Fruit fly (Drosophila melanogaster) whole organism, pupa: ENCODE measurements around the gene ssp2.

Source experiments
- CG10348 ChIP-seq: fragments of 200-800 bp; sonication (Bioruptor generic); IDR thresholded peaks from 2 replicates; pipeline ENCODE4 v1.3.6; 2022; ENCODE audit warnings: missing biosample characterization, missing genetic modification characterization
- CG12605 ChIP-seq: fragments of 200-800 bp; sonication (Bioruptor generic); IDR thresholded peaks from 2 replicates; pipeline ENCODE4 v1.3.6; 2022; ENCODE audit warnings: missing biosample characterization, missing genetic modification characterization
- CG13204 ChIP-seq: fragments of 200-800 bp; sonication (Bioruptor generic); optimal IDR thresholded peaks from 2 replicates; lab custom pipeline; 2018; ENCODE audit warnings: missing biosample characterization, mild to moderate bottlenecking, missing genetic modification characterization, moderate library complexity
- CG14655 ChIP-seq: fragments of 200-800 bp; sonication (Bioruptor generic); optimal IDR thresholded peaks from 3 replicates; lab custom pipeline; 2017; ENCODE audit warnings: mild to moderate bottlenecking, missing biosample characterization, missing genetic modification reagents, missing genetic modification characterization
- CG15710 ChIP-seq: fragments of 200-800 bp; sonication (Bioruptor generic); optimal IDR thresholded peaks from 2 replicates; lab custom pipeline; 2018; ENCODE audit warnings: missing biosample characterization, mild to moderate bottlenecking, missing genetic modification characterization, moderate library complexity
- CG17806 ChIP-seq: fragments of 200-800 bp; sonication (Bioruptor generic); optimal IDR thresholded peaks from 2 replicates; lab custom pipeline; 2018; ENCODE audit warnings: missing biosample characterization, mild to moderate bottlenecking, missing genetic modification characterization, moderate library complexity
- CG32121 ChIP-seq: fragments of 200-800 bp; sonication (Bioruptor generic); IDR thresholded peaks from 2 replicates; pipeline ENCODE4 v1.3.6; 2022; ENCODE audit warnings: missing biosample characterization, missing genetic modification characterization
- CG34367 ChIP-seq: fragments of 200-800 bp; sonication (Bioruptor generic); optimal IDR thresholded peaks from 2 replicates; lab custom pipeline; 2018; ENCODE audit warnings: missing biosample characterization, mild to moderate bottlenecking, missing genetic modification characterization
- CG4496 ChIP-seq: fragments of 200-800 bp; sonication (Bioruptor generic); IDR thresholded peaks from 3 replicates; pipeline ENCODE4 v1.3.6; 2022; ENCODE audit warnings: missing biosample characterization, missing genetic modification characterization
- CG8159 ChIP-seq: fragments of 200-800 bp; sonication (Bioruptor generic); optimal IDR thresholded peaks from 3 replicates; lab custom pipeline; 2018; ENCODE audit warnings: missing biosample characterization, mild to moderate bottlenecking, missing genetic modification characterization, moderate library complexity
- CG8301 ChIP-seq: fragments of 200-800 bp; sonication (Bioruptor generic); optimal IDR thresholded peaks from 2 replicates; lab custom pipeline; 2018; ENCODE audit warnings: missing biosample characterization, mild to moderate bottlenecking, missing genetic modification characterization
- D1 ChIP-seq: fragments of 200-800 bp; sonication (Bioruptor generic); optimal IDR thresholded peaks from 2 replicates; lab custom pipeline; 2018; ENCODE audit warnings: missing biosample characterization, mild to moderate bottlenecking, missing genetic modification characterization, moderate library complexity
- EcR ChIP-seq: fragments of 200-800 bp; sonication (Bioruptor generic); optimal IDR thresholded peaks from 3 replicates; lab custom pipeline; 2019; ENCODE audit warnings: missing biosample characterization, missing genetic modification characterization, mild to moderate bottlenecking, moderate library complexity, missing genetic modification reagents
- Ets98B ChIP-seq: fragments of 200-800 bp; sonication (Bioruptor generic); IDR thresholded peaks from 2 replicates; pipeline ENCODE4 v1.3.6; 2022; ENCODE audit warnings: missing biosample characterization, missing genetic modification characterization
- Pif1A ChIP-seq: fragments of 200-800 bp; sonication (Bioruptor generic); optimal IDR thresholded peaks from 3 replicates; lab custom pipeline; 2016; ENCODE audit warnings: missing biosample characterization, missing genetic modification characterization
- Pif1B ChIP-seq: fragments of 200-800 bp; sonication (Bioruptor generic); optimal IDR thresholded peaks from 3 replicates; lab custom pipeline; 2016; ENCODE audit warnings: missing biosample characterization, missing genetic modification characterization
- Snoo ChIP-seq: fragments of 200-800 bp; sonication (Bioruptor generic); optimal IDR thresholded peaks from 3 replicates; lab custom pipeline; 2017; ENCODE audit warnings: missing biosample characterization, mild to moderate bottlenecking, missing genetic modification characterization, inconsistent platforms
- fd96Ca ChIP-seq: fragments of 200-800 bp; sonication (Bioruptor generic); IDR thresholded peaks from 3 replicates; pipeline ENCODE4 v1.3.6; 2022; ENCODE audit warnings: missing biosample characterization, missing genetic modification characterization
- gl ChIP-seq: fragments of 200-800 bp; sonication (Bioruptor generic); optimal IDR thresholded peaks from 2 replicates; lab custom pipeline; 2018; ENCODE audit warnings: missing biosample characterization, mild to moderate bottlenecking, missing genetic modification characterization
- rn ChIP-seq: fragments of 200-800 bp; sonication (Bioruptor generic); IDR thresholded peaks from 2 replicates; pipeline ENCODE4 v1.3.6; 2022; ENCODE audit warnings: missing biosample characterization, missing genetic modification characterization

Gene ssp2

dm6 chr3L:13999204-13999603 is 34.2 kb downstream of the ssp2 start, which contains the start of gene CG17359:
Gene CG17359 (minus strand): TSS chr3L:13999251.
- no peak for TF ChIP-seq CG15710 (tag; lab: Kevin White, UChicago)
- no peak for TF ChIP-seq CG8301
- TF ChIP-seq Pif1B = no peak
- TF ChIP-seq CG32121 (GFP tag; lab: Robert Waterston, UW) = no peak
- no peak for TF ChIP-seq EcR (GFP tag; lab: Kevin White, UChicago)
- no peak for TF ChIP-seq Ets98B (GFP tag; lab: Robert Waterston, UW)
- no peak for TF ChIP-seq CG4496 (GFP tag; lab: Robert Waterston, UW)
- no peak for TF ChIP-seq CG14655
- no peak for TF ChIP-seq CG34367
- no peak for TF ChIP-seq Pif1A (GFP tag; lab: Kevin White, UChicago)
- TF ChIP-seq rn = no peak
- no peak for TF ChIP-seq Snoo (tag; lab: Kevin White, UChicago)
- no peak for TF ChIP-seq fd96Ca (GFP tag; lab: Robert Waterston, UW)
- TF ChIP-seq, all 21 proteins: peak for 0

- TF ChIP-seq gl (tag; lab: Kevin White, UChicago) = no peak
- no peak for TF ChIP-seq Ets98B (GFP tag; lab: Robert Waterston, UW)
- no peak for TF ChIP-seq D1 (tag; lab: Kevin White, UChicago)
- no peak for TF ChIP-seq CG13204 (GFP tag; lab: Kevin White, UChicago)
- no peak for TF ChIP-seq CG4496 (GFP tag; lab: Robert Waterston, UW)
- no peak for TF ChIP-seq Snoo (tag; lab: Kevin White, UChicago)
- TF ChIP-seq CG15710 (tag; lab: Kevin White, UChicago) = no peak
- no peak for TF ChIP-seq CG10348
- TF ChIP-seq CG32121 (GFP tag; lab: Robert Waterston, UW) = no peak
- TF ChIP-seq CG17806 (tag; lab: Kevin White, UChicago) = no peak
- no peak for TF ChIP-seq CG12605
- no peak for TF ChIP-seq rn
- TF ChIP-seq CG8159 (tag; lab: Kevin White, UChicago) = no peak
- no peak for TF ChIP-seq CG14655
- no peak for TF ChIP-seq Pif1B
- TF ChIP-seq, all 21 proteins: peak for 0
These were observed 36.9 kb downstream of the ssp2 start, which contains the start of the genes Nprl3 and upSET for dm6 chr3L:14001658-14002523. Gene Nprl3 (minus strand): TSS chr3L:14001880. Gene upSET (plus strand): TSS chr3L:14002127.

- TF ChIP-seq Ets98B (GFP tag; lab: Robert Waterston, UW) (peak; percentile 54; the same call in 1 of the 2 replicates), CG32121 (GFP tag; lab: Robert Waterston, UW) (peak; percentile 43; the same call in 1 of the 2 replicates), CG34367 (peak; percentile 4), Pif1A (GFP tag; lab: Kevin White, UChicago) (no peak), Pif1B (peak; percentile 67)
These were observed 37.6 kb downstream of the ssp2 start for dm6 chr3L:14002524-14003135.

dm6 chr3L:14003297-14004040 is 38.5 kb downstream of the ssp2 start:
- TF ChIP-seq CG8301 (peak; percentile 21), fd96Ca (GFP tag; lab: Robert Waterston, UW) (peak; percentile 34; the same call in 2 of the 3 replicates), Pif1B (no peak), CG15710 (tag; lab: Kevin White, UChicago) (peak; percentile 21), CG12605 (no peak; the same call in 1 of the 2 replicates), CG4496 (GFP tag; lab: Robert Waterston, UW) (peak; percentile 71; the same call in 2 of the 3 replicates), CG17806 (tag; lab: Kevin White, UChicago) (no peak), gl (tag; lab: Kevin White, UChicago) (peak; percentile 11), CG34367 (peak; percentile 43), Ets98B (GFP tag; lab: Robert Waterston, UW) (no peak; the same call in 1 of the 2 replicates)

dm6 chr3L:14004041-14004407 is 39.0 kb downstream of the ssp2 start:
- TF ChIP-seq gl (tag; lab: Kevin White, UChicago) (no peak), CG15710 (tag; lab: Kevin White, UChicago) (no peak), CG4496 (GFP tag; lab: Robert Waterston, UW) (peak; percentile 17; the same call in 1 of the 3 replicates), CG17806 (tag; lab: Kevin White, UChicago) (no peak), CG32121 (GFP tag; lab: Robert Waterston, UW) (peak; percentile 47; the same call in 1 of the 2 replicates), CG8159 (tag; lab: Kevin White, UChicago) (no peak), Snoo (tag; lab: Kevin White, UChicago) (no peak), CG12605 (peak; percentile 35; the same call in 1 of the 2 replicates), Ets98B (GFP tag; lab: Robert Waterston, UW) (peak; percentile 55), CG14655 (peak; percentile 17), rn (no peak), fd96Ca (GFP tag; lab: Robert Waterston, UW) (peak; percentile 56; the same call in 1 of the 3 replicates), EcR (GFP tag; lab: Kevin White, UChicago) (no peak), CG13204 (GFP tag; lab: Kevin White, UChicago) (peak; percentile 18)
